Worm (Caenorhabditis elegans): ENCODE results near the gene Y102A11A.1.

ce11 chrX:2035172-2035571 is 16.5 kb upstream of the Y102A11A.1 start, which contains the start of gene ergi-1:
- TF ChIP-seq ama-1 (optimal IDR thresholded peaks at IDR 0.05) (no peak), sea-1 (GFP tag; conservative IDR thresholded peaks at IDR 0.05) (no peak), hmg-4 (GFP tag; optimal IDR thresholded peaks at IDR 0.05) (no peak)
